Worm (Caenorhabditis elegans) whole organism, L2 larva: ENCODE data around the gene K05D4.9.

Experiments used
- ceh-16 ChIP-seq: fragments of 150-350 bp; optimal IDR thresholded peaks from 2 replicates; lab custom pipeline; 2014; ENCODE audit warnings: missing biosample characterization, missing genetic modification characterization
- unc-62 ChIP-seq: fragments of 150-350 bp; optimal IDR thresholded peaks from 2 replicates; lab custom pipeline; 2014; ENCODE audit warnings: missing biosample characterization, missing genetic modification reagents, missing genetic modification characterization

- TF ChIP-seq ceh-16: no peak
- no peak for TF ChIP-seq unc-62 (GFP tag; lab: Kevin White, UChicago)
These were observed 46.9 kb downstream of the K05D4.9 start, which contains the start of gene nhr-111 for ce11 chrV:16124739-16125138.
